Fruit fly (Drosophila melanogaster) S2 (cell line): ENCODE results near the gene CG31473.

Experiments
- CG8478 ChIP-seq: fragments of >200 bp; optimal IDR thresholded peaks from 2 replicates; lab custom pipeline; 2018
- CTCF ChIP-seq, 2 experiments: fragments of >200 bp; optimal IDR thresholded peaks; 2 replicates each; lab custom pipeline; 2018

The CG31473 gene

dm6 chr3R:7811514-7811913, at the start of gene CG31473:
Gene CG31473, plus strand, starts transcription at chr3R:7811814.
- no peak for TF ChIP-seq CTCF (optimal IDR thresholded peaks at IDR 0.05; lab: Kevin White, UChicago)
- TF ChIP-seq CG8478 = no peak

dm6 chr3R:7771656-7772055, 40.0 kb upstream of the CG31473 start, which contains the start of gene CG11286:
Gene CG11286, minus strand, starts transcription at chr3R:7771756.
- TF ChIP-seq CG8478 (no peak), CTCF (optimal IDR thresholded peaks at IDR 0.05; lab: Kevin White, UChicago) (no peak)

- TF ChIP-seq CTCF (optimal IDR thresholded peaks at IDR 0.05; lab: Kevin White, UChicago) (peak; percentile 39 to 49), CG8478 (no peak)
Measured at dm6 chr3R:7779620-7780019, 32.0 kb upstream of the CG31473 start.

- TF ChIP-seq CTCF (optimal IDR thresholded peaks at IDR 0.05; lab: Kevin White, UChicago) = no peak
- no peak for TF ChIP-seq CG8478
Measured at dm6 chr3R:7782933-7783686, 28.5 kb upstream of the CG31473 start, which contains the start of gene CG18747. Gene CG18747, minus strand, starts transcription at chr3R:7783446.

DNA sequence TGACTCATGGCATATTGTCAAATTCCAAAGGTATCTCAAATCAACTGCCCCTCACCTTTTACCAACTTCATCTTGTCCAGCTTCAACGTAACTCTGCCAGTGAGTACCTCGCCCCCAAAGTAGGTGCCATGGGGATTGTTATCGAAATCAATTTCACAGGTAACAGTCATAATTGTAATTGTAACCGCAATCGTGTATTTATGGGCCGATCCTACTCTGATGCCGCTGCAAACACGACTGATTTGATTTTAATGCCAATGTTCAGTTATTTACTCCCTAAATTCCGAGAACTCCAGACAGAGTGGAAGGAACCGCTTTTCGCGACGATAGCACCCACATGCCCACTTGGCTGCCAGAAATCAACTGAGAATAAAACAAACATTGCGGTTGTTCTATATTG, 25.8 kb upstream of the CG31473 start, which contains the start of gene CG18745:
TSS of gene CG18745 (minus strand) at position 336 of the 400 bp plus-strand sequence.
- TF ChIP-seq CG8478 (no peak), CTCF (optimal IDR thresholded peaks at IDR 0.05; lab: Kevin White, UChicago) (no peak)

DNA sequence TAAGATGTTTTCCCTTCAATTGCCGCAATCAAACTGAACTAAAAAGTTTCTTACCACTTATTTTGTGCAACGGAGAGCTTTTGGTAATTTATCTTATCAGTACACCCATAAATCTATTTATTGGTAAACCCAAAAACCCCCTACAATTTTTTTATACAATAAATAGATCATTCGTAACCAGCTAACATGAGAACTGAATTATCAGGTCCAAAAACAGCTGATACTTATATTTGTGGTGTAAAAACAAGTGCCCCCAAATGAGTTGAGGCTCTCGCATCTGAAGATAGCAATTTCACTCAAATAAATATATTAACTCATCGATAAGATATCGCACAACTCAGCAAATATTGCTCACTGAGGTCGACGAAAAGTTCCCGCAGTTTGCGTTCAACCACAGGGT, 23.7 kb upstream of the CG31473 start, which contains the start of gene CG18748:
TSS of gene CG18748 (minus strand) at position 25 of the 400 bp plus-strand sequence.
- no peak for TF ChIP-seq CTCF (optimal IDR thresholded peaks at IDR 0.05; lab: Kevin White, UChicago)
- no peak for TF ChIP-seq CG8478

- TF ChIP-seq CG8478 (no peak), CTCF (optimal IDR thresholded peaks at IDR 0.05; lab: Kevin White, UChicago) (no peak)
Measured at dm6 chr3R:7790087-7790486, 21.5 kb upstream of the CG31473 start, which contains the start of gene CG18746. Gene CG18746, minus strand, starts transcription at chr3R:7790187.

- no peak for TF ChIP-seq CTCF (optimal IDR thresholded peaks at IDR 0.05; lab: Kevin White, UChicago)
- TF ChIP-seq CG8478 = no peak
Measured at dm6 chr3R:7790583-7791034, 21.0 kb upstream of the CG31473 start, which contains the start of gene CG10086. Gene CG10086, plus strand, starts transcription at chr3R:7790633.

DNA sequence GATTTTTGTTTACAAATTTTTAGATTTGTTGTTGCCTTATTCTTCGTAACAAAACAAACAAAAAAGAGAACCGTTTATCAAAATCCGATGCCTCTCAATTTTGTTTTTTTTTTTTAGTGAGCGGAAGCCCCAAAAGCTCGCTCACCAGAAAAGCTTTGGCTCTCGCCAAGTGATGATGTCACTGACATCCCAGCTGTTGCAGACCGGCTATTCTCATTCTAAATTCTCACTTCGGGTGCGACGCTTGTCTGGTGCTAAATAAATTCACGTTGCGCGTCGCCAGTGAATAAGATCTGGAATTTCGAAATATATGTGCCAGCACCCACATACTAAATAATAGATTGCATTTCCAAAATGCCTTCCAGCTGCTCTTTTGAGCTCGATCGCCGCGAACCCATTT, 17.8 kb upstream of the CG31473 start, which contains the start of gene CG2641:
TSS of gene CG2641 (plus strand) at position 215 of the 400 bp plus-strand sequence.
- no peak for TF ChIP-seq CG8478
- no peak for TF ChIP-seq CTCF (optimal IDR thresholded peaks at IDR 0.05; lab: Kevin White, UChicago)

- TF ChIP-seq CTCF (optimal IDR thresholded peaks at IDR 0.05; lab: Kevin White, UChicago) (no peak), CG8478 (no peak)
Measured at dm6 chr3R:7798525-7798924, 13.1 kb upstream of the CG31473 start, which contains the start of gene CG18744. Gene CG18744, minus strand, starts transcription at chr3R:7798771.

- TF ChIP-seq CG8478 = no peak
- no peak for TF ChIP-seq CTCF (optimal IDR thresholded peaks at IDR 0.05; lab: Kevin White, UChicago)
Measured at dm6 chr3R:7802693-7803092, 8.9 kb upstream of the CG31473 start, which contains the start of gene CG3014. Gene CG3014, minus strand, starts transcription at chr3R:7802793.

DNA sequence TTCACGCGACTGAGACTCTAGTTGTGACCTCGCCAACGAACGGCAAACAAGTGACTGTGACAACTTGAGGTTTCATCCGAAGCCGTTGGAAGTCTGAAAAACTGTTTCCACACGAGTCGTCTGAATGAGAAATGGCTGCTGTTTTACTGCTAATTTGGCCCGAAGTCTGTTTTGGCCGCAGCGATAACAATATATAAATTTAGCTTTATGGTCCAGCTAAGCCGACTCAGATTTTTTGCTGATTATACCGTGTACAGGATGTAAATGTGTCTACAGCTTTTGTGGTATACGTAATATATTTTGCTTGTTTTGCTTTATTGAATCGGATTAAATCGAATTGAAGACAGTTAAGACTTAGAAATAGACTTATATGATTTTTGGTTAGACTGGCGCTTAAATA, 7.3 kb upstream of the CG31473 start, which contains the start of gene CG18268:
TSS of gene CG18268 (minus strand) at position 101 of the 400 bp plus-strand sequence.
- no peak for TF ChIP-seq CG8478
- no peak for TF ChIP-seq CTCF (optimal IDR thresholded peaks at IDR 0.05; lab: Kevin White, UChicago)

dm6 chr3R:7809662-7810621, 1.7 kb upstream of the CG31473 start, which contains the start of the genes CG2993 and sgll:
Gene CG2993, minus strand, starts transcription at chr3R:7810014.
Gene sgll, plus strand, starts transcription at chr3R:7810532.
- TF ChIP-seq CG8478 = no peak
- peak; percentile 100 for TF ChIP-seq CTCF (optimal IDR thresholded peaks at IDR 0.05; lab: Kevin White, UChicago)

- TF ChIP-seq CG8478 = no peak
- no peak for TF ChIP-seq CTCF (optimal IDR thresholded peaks at IDR 0.05; lab: Kevin White, UChicago)
Measured at dm6 chr3R:7813518-7813917, 1.9 kb downstream of the CG31473 start.
